Fruit fly (Drosophila melanogaster) whole organism, prepupa: ENCODE results near the gene NK7.1.
A peak's percentile ranks its signal among the peaks of the same experiment; 100 is the strongest.

ENCODE experiments used
- Blimp-1 ChIP-seq: fragments of 200-800 bp; sonication (Bioruptor generic); optimal IDR thresholded peaks from 3 replicates; lab custom pipeline; 2017; ENCODE audit warnings: missing biosample characterization, missing genetic modification characterization, mild to moderate bottlenecking, moderate library complexity, missing genetic modification reagents
- CG10669 ChIP-seq: fragments of 200-800 bp; sonication (Bioruptor generic); optimal IDR thresholded peaks from 3 replicates; lab custom pipeline; 2018; ENCODE audit warnings: missing biosample characterization, mild to moderate bottlenecking, missing genetic modification characterization, moderate library complexity
- CG11902 ChIP-seq: fragments of 200-800 bp; sonication (Bioruptor generic); optimal IDR thresholded peaks from 3 replicates; lab custom pipeline; 2016; ENCODE audit warnings: missing biosample characterization, missing genetic modification characterization
- CG15336 ChIP-seq: fragments of 200-800 bp; sonication (Bioruptor generic); IDR thresholded peaks from 2 replicates; pipeline ENCODE4 v1.3.6; 2022; ENCODE audit warnings: missing biosample characterization, missing genetic modification characterization
- CG1621 ChIP-seq: fragments of 200-800 bp; sonication (Bioruptor generic); optimal IDR thresholded peaks from 3 replicates; lab custom pipeline; 2018; ENCODE audit warnings: missing biosample characterization, mild to moderate bottlenecking, missing genetic modification characterization
- CG16779 ChIP-seq: fragments of 200-800 bp; sonication (Bioruptor generic); optimal IDR thresholded peaks from 3 replicates; lab custom pipeline; 2017; ENCODE audit warnings: missing biosample characterization, mild to moderate bottlenecking, missing genetic modification characterization
- CG31627 ChIP-seq: fragments of 200-800 bp; sonication (Bioruptor generic); optimal IDR thresholded peaks from 3 replicates; lab custom pipeline; 2016; ENCODE audit warnings: missing biosample characterization, missing genetic modification characterization
- CG32006 ChIP-seq: fragments of 200-800 bp; sonication (Bioruptor generic); optimal IDR thresholded peaks from 3 replicates; lab custom pipeline; 2017; ENCODE audit warnings: missing biosample characterization, mild to moderate bottlenecking, missing genetic modification characterization
- CG3919 ChIP-seq: fragments of 200-800 bp; sonication (Bioruptor generic); optimal IDR thresholded peaks from 3 replicates; lab custom pipeline; 2016; ENCODE audit warnings: missing biosample characterization, missing genetic modification characterization
- CG4318 ChIP-seq: fragments of 200-800 bp; sonication (Bioruptor generic); optimal IDR thresholded peaks from 3 replicates; lab custom pipeline; 2017; ENCODE audit warnings: missing biosample characterization, mild to moderate bottlenecking, missing genetic modification characterization
- CG6163 ChIP-seq: fragments of 200-800 bp; sonication (Bioruptor generic); IDR thresholded peaks from 3 replicates; pipeline ENCODE4 v1.3.6; 2022; ENCODE audit warnings: missing biosample characterization, missing genetic modification characterization
- CG6276 ChIP-seq: fragments of 200-800 bp; sonication (Bioruptor generic); optimal IDR thresholded peaks from 2 replicates; lab custom pipeline; 2017; ENCODE audit warnings: missing biosample characterization, mild to moderate bottlenecking, missing genetic modification characterization
- CG6792 ChIP-seq: fragments of 200-800 bp; sonication (Bioruptor generic); optimal IDR thresholded peaks from 3 replicates; lab custom pipeline; 2016; ENCODE audit warnings: missing biosample characterization, missing genetic modification characterization
- CG6854 ChIP-seq: fragments of 200-800 bp; sonication (Bioruptor generic); optimal IDR thresholded peaks from 2 replicates; lab custom pipeline; 2017; ENCODE audit warnings: missing biosample characterization, mild to moderate bottlenecking, missing genetic modification characterization
- CG8119 ChIP-seq: fragments of 200-800 bp; sonication (Bioruptor generic); IDR thresholded peaks from 3 replicates; pipeline ENCODE4 v1.3.6; 2022; ENCODE audit warnings: missing biosample characterization, missing genetic modification characterization
- Eip75B ChIP-seq: fragments of 200-800 bp; sonication (Bioruptor generic); optimal IDR thresholded peaks from 3 replicates; lab custom pipeline; 2016; ENCODE audit warnings: missing biosample characterization, missing genetic modification characterization
- Eip78C ChIP-seq: fragments of 200-800 bp; sonication (Bioruptor generic); peaks from one replicate; lab custom pipeline; 2016; ENCODE audit warnings: missing biosample characterization, missing genetic modification characterization
- Eip93F ChIP-seq: fragments of 200-800 bp; sonication (Bioruptor generic); optimal IDR thresholded peaks from 2 replicates; lab custom pipeline; 2016; ENCODE audit warnings: missing biosample characterization, mild to moderate bottlenecking, missing genetic modification characterization
- Ets21C ChIP-seq: fragments of 200-800 bp; sonication (Bioruptor generic); optimal IDR thresholded peaks from 3 replicates; lab custom pipeline; 2016; ENCODE audit warnings: missing biosample characterization, missing genetic modification characterization
- Ets96B ChIP-seq: fragments of 200-800 bp; optimal IDR thresholded peaks from 2 replicates; lab custom pipeline; 2019; ENCODE audit warnings: missing biosample characterization, mild to moderate bottlenecking, missing genetic modification characterization, moderate library complexity
- Gug ChIP-seq: fragments of 200-800 bp; sonication (Bioruptor generic); IDR thresholded peaks from 2 replicates; pipeline ENCODE4 v1.3.6; 2022; ENCODE audit warnings: missing biosample characterization, missing genetic modification characterization
- Hr38 ChIP-seq: sonication (Bioruptor generic); optimal IDR thresholded peaks from 2 replicates; lab custom pipeline; 2016; ENCODE audit warnings: missing biosample characterization, missing genetic modification characterization
- Hr39 ChIP-seq: fragments of 200-800 bp; sonication (Bioruptor generic); optimal IDR thresholded peaks from 2 replicates; lab custom pipeline; 2016; ENCODE audit warnings: missing biosample characterization, missing genetic modification characterization
- Met ChIP-seq: fragments of 200-800 bp; sonication (Bioruptor generic); optimal IDR thresholded peaks from 3 replicates; lab custom pipeline; 2016; ENCODE audit warnings: missing biosample characterization, missing genetic modification characterization
- Smox ChIP-seq: fragments of 200-800 bp; sonication (Bioruptor generic); optimal IDR thresholded peaks from 3 replicates; lab custom pipeline; 2016; ENCODE audit warnings: missing biosample characterization, missing genetic modification characterization
- Sox14 ChIP-seq: fragments of 200-800 bp; sonication (Bioruptor generic); optimal IDR thresholded peaks from 3 replicates; lab custom pipeline; 2016; ENCODE audit warnings: missing biosample characterization, missing genetic modification characterization
- acj6 ChIP-seq: fragments of 200-800 bp; sonication (Bioruptor generic); optimal IDR thresholded peaks from 3 replicates; lab custom pipeline; 2016; ENCODE audit warnings: missing biosample characterization, missing genetic modification characterization
- cyc ChIP-seq: fragments of 200-800 bp; sonication (Bioruptor generic); optimal IDR thresholded peaks from 3 replicates; lab custom pipeline; 2016; ENCODE audit warnings: missing biosample characterization, missing genetic modification characterization
- dac ChIP-seq: fragments of 200-800 bp; sonication (Bioruptor generic); optimal IDR thresholded peaks from 2 replicates; lab custom pipeline; 2017; ENCODE audit warnings: missing biosample characterization, mild to moderate bottlenecking, missing genetic modification characterization
- dsx ChIP-seq: fragments of 200-800 bp; optimal IDR thresholded peaks from 3 replicates; lab custom pipeline; 2019; ENCODE audit warnings: missing biosample characterization, mild to moderate bottlenecking, missing genetic modification characterization, moderate library complexity; ENCODE audit not compliant: poor library complexity, severe bottlenecking
- esn ChIP-seq: fragments of 200-800 bp; sonication (Bioruptor generic); optimal IDR thresholded peaks from 2 replicates; lab custom pipeline; 2016; ENCODE audit warnings: missing biosample characterization, mild to moderate bottlenecking, missing genetic modification characterization, moderate library complexity
- fd59A ChIP-seq: fragments of 200-800 bp; sonication (Bioruptor generic); optimal IDR thresholded peaks from 2 replicates; lab custom pipeline; 2017; ENCODE audit warnings: missing biosample characterization, mild to moderate bottlenecking, missing genetic modification characterization, missing genetic modification reagents
- fd85E ChIP-seq: fragments of 200-800 bp; sonication (Bioruptor generic); optimal IDR thresholded peaks from 3 replicates; lab custom pipeline; 2016; ENCODE audit warnings: missing biosample characterization, missing genetic modification characterization
- fkh ChIP-seq: fragments of 200-800 bp; sonication (Bioruptor generic); optimal IDR thresholded peaks from 3 replicates; lab custom pipeline; 2017; ENCODE audit warnings: missing biosample characterization, mild to moderate bottlenecking, missing genetic modification characterization, moderate library complexity
- lz ChIP-seq: fragments of 200-800 bp; sonication (Bioruptor generic); optimal IDR thresholded peaks from 3 replicates; lab custom pipeline; 2016; ENCODE audit warnings: missing biosample characterization, missing genetic modification characterization
- net ChIP-seq: fragments of 200-800 bp; sonication (Bioruptor generic); optimal IDR thresholded peaks from 3 replicates; lab custom pipeline; 2016; ENCODE audit warnings: missing biosample characterization, missing genetic modification characterization
- pdm3 ChIP-seq: fragments of 200-800 bp; sonication (Bioruptor generic); optimal IDR thresholded peaks from 3 replicates; lab custom pipeline; 2016; ENCODE audit warnings: missing biosample characterization, missing genetic modification characterization
- salr ChIP-seq, 2 experiments: fragments of 200-800 bp; sonication (Bioruptor generic); optimal IDR thresholded peaks; 3 replicates each; lab custom pipeline; 2016 to 2018; ENCODE audit warnings: missing biosample characterization in 2 of 2, missing genetic modification characterization in 2 of 2, mild to moderate bottlenecking in 1 of 2
- svp ChIP-seq: fragments of 200-800 bp; sonication (Bioruptor generic); peaks from one replicate; lab custom pipeline; 2016; ENCODE audit warnings: missing biosample characterization, missing genetic modification characterization
- topi ChIP-seq: fragments of 200-800 bp; sonication (Bioruptor generic); optimal IDR thresholded peaks from 3 replicates; lab custom pipeline; 2016; ENCODE audit warnings: missing biosample characterization, missing genetic modification characterization
- vri ChIP-seq: fragments of 200-800 bp; sonication (Bioruptor generic); optimal IDR thresholded peaks from 3 replicates; lab custom pipeline; 2016; ENCODE audit warnings: missing biosample characterization, mild to moderate bottlenecking, missing genetic modification characterization

Gene NK7.1

DNA sequence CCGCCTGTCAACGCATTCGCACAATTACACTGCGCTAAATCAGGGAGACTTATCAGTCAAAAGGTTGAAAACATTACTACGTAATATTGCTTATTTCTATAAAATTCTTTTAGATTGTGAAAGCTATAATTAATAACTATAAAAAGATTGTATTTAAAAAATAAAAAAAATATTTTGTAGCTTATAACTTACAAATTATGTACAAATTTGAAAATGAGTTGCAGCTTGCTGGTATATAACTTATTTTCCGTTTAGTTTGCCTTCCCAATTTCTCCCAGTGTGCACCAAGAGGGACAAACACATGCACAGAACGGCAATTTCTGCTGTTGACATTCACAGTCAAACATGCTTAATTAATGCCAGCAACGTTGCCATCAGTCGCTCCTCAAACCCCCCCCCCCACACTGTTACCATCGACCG, 19.0 kb downstream of the NK7.1 start (continued):
- TF ChIP-seq CG6163 (GFP tag; lab: Robert Waterston, UW) (peak; percentile 81), Gug (GFP tag; lab: Robert Waterston, UW) (peak; percentile 83), salr (GFP tag; optimal IDR thresholded peaks at IDR 0.05; lab: Kevin White, UChicago) (peak; percentile 52 to 73), acj6 (GFP tag; lab: Kevin White, UChicago) (peak; percentile 88), CG6276 (GFP tag; lab: Kevin White, UChicago) (peak; percentile 87), net (GFP tag; lab: Kevin White, UChicago) (peak; percentile 80), CG1621 (tag; lab: Kevin White, UChicago) (peak; percentile 73), fd59A (GFP tag; lab: Kevin White, UChicago) (peak; percentile 71)

DNA sequence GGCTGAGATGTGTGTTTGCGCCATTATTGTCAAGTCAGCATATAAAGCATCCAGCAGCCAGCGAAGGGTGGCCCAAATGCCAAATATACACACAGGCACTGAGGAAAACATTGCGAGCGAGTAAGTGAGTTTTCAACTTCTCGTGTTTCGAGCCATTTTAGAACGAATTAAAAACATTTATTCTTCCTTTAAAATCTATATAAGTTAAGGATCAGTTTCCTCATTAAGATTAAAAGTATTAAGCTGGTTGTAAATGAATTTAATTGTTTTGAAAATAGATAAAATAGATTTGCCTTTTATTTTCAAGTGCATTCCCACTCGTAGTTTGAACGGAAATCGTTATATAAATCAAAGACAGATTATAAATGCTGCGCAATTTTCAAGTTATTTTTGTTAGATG, 21.3 kb downstream of the NK7.1 start:
- TF ChIP-seq Eip78C (GFP tag; lab: Kevin White, UChicago) (peak; percentile 48), dsx (GFP tag; lab: Kevin White, UChicago) (no peak), Met (GFP tag; lab: Kevin White, UChicago) (peak; percentile 20), topi (GFP tag; lab: Kevin White, UChicago) (peak; percentile 5), Ets96B (tag; lab: Kevin White, UChicago) (no peak), CG16779 (tag; lab: Kevin White, UChicago) (no peak)

DNA sequence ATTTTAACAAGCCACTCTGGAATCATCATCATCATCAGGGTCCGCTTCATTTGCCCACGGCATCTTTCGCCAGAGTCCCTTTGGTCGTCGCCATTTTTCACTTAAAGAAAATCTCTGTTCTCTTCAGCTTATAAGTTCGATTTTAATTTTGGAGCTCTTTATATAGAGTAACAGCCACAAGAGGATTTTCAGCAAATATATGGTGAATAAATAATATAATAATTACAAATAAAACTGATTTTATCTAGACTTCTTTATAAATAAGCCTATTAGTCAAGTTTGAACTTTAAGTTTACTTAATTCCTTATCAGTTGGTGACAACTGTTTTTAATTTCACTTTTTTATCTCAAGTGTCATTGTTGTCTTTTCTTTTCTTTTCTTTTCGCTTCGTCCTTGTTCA, 24.3 kb downstream of the NK7.1 start:
- no peak for TF ChIP-seq CG3919 (GFP tag; lab: Kevin White, UChicago)
- peak; percentile 67 for TF ChIP-seq Eip78C (GFP tag; lab: Kevin White, UChicago)
- no peak for TF ChIP-seq Gug (GFP tag; lab: Robert Waterston, UW)
- TF ChIP-seq CG1621 (tag; lab: Kevin White, UChicago) = no peak
- no peak for TF ChIP-seq acj6 (GFP tag; lab: Kevin White, UChicago)
- TF ChIP-seq, all 60 proteins: peak for 1

DNA sequence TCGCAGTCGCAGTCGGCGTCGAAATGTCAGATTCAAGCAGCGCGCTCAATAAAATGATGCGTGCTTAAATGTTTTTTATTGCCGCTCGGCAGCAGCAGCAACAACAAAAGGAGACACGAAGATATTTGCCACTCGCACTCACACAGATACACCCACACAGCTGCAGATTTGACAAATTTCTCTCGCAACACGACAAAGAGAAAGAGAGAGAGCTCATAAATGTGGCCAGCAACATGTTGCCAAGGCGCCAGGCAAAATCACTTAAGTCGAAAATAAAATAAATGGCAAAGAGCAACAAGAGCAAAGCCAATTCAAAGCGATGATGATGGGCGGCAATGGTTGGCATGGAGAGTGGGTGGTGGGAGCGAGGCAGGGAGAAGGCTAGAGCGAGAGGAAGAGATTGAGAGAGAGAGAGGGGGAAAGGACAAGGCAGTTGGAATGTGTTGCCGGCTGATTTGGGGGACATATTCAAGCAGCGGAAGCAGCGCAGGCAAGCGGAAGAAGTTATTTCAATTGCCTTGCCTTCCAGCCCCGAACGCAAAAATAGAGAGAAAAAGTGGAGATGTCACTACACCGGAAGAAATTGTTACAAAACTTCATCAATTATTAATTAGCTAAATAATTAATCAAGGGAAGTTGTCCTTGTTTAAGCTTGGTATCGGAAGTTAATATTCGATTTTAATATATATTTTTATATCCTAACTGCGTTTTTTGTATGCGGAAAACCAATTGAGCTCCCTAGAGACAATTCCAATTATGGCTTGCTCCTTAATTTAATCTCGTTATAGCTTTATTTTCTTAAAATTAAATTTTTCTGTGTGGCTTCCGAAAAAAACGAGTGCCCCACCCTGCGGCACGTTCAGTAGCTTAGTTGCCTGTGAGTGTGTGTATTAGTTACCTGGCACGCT, 25.7 kb downstream of the NK7.1 start:
- TF ChIP-seq vri (GFP tag; lab: Kevin White, UChicago) = no peak
- no peak for TF ChIP-seq Hr38
- TF ChIP-seq CG15336 (GFP tag; lab: Robert Waterston, UW) = peak; percentile 55
- no peak for TF ChIP-seq CG31627 (GFP tag; lab: Kevin White, UChicago)
- TF ChIP-seq CG32006 (GFP tag; lab: Kevin White, UChicago) = peak; percentile 76
- peak; percentile 34 for TF ChIP-seq Ets96B (tag; lab: Kevin White, UChicago)
- no peak for TF ChIP-seq Blimp-1 (GFP tag; lab: Kevin White, UChicago)
- TF ChIP-seq CG10669 (GFP tag; lab: Kevin White, UChicago) = peak; percentile 34
- peak; percentile 32 for TF ChIP-seq dac (GFP tag; lab: Kevin White, UChicago)
- no peak for TF ChIP-seq Hr39 (GFP tag; lab: Kevin White, UChicago)
- TF ChIP-seq fkh = no peak
- no peak for TF ChIP-seq Gug (GFP tag; lab: Robert Waterston, UW)
- TF ChIP-seq lz (GFP tag; lab: Kevin White, UChicago) = peak; percentile 40
- no peak for TF ChIP-seq CG6854 (GFP tag; lab: Kevin White, UChicago)
- peak; percentile 86 for TF ChIP-seq Eip78C (GFP tag; lab: Kevin White, UChicago)
- TF ChIP-seq Sox14 (GFP tag; lab: Kevin White, UChicago) = peak; percentile 28
- peak; percentile 36 for TF ChIP-seq Eip75B (GFP tag; lab: Kevin White, UChicago)
- TF ChIP-seq Ets21C (GFP tag; lab: Kevin White, UChicago) = no peak
- peak; percentile 52 for TF ChIP-seq CG4318 (GFP tag; lab: Kevin White, UChicago)
- TF ChIP-seq svp = peak; percentile 63
- TF ChIP-seq CG11902 (GFP tag; lab: Kevin White, UChicago) = no peak
- peak in 1 of 2 experiments; percentile 51 for TF ChIP-seq salr (GFP tag; optimal IDR thresholded peaks at IDR 0.05; lab: Kevin White, UChicago)
- TF ChIP-seq Met (GFP tag; lab: Kevin White, UChicago) = peak; percentile 44
- TF ChIP-seq CG8119 (GFP tag; lab: Robert Waterston, UW) = peak; percentile 55
- TF ChIP-seq dsx (GFP tag; lab: Kevin White, UChicago) = peak; percentile 39
- TF ChIP-seq pdm3 (GFP tag; lab: Kevin White, UChicago) = peak; percentile 60
- TF ChIP-seq esn (GFP tag; lab: Kevin White, UChicago) = peak; percentile 35
- 0 out of 3 replicates have a peak, but pooled peaks have one; percentile 5 for TF ChIP-seq CG6163 (GFP tag; lab: Robert Waterston, UW)
- no peak for TF ChIP-seq Eip93F (GFP tag; lab: Kevin White, UChicago)
- no peak for TF ChIP-seq fd85E (GFP tag; lab: Kevin White, UChicago)
- peak; percentile 11 for TF ChIP-seq Smox (GFP tag; lab: Kevin White, UChicago)
- TF ChIP-seq topi (GFP tag; lab: Kevin White, UChicago) = peak; percentile 23
- TF ChIP-seq cyc = no peak
- TF ChIP-seq CG6792 (GFP tag; lab: Kevin White, UChicago) = peak; percentile 3
